Worm (Caenorhabditis elegans) whole organism, L2 larva: Measurements from ENCODE around the gene F11A5.5.

Source experiments
- ama-1 ChIP-seq: fragments of 150-350 bp; optimal IDR thresholded peaks from 2 replicates; lab custom pipeline; 2018; ENCODE audit warnings: inconsistent platforms
- egl-27 ChIP-seq: sonication (generic microtip); optimal IDR thresholded peaks from 3 replicates; lab custom pipeline; 2017; ENCODE audit warnings: missing biosample characterization, missing genetic modification reagents, missing genetic modification characterization
- lin-11 ChIP-seq: fragments of 150-350 bp; sonication (generic microtip); optimal IDR thresholded peaks from 2 replicates; lab custom pipeline; 2014; ENCODE audit warnings: missing biosample characterization, missing genetic modification characterization, inconsistent platforms, mixed read lengths
- lin-13 ChIP-seq: fragments of 150-350 bp; optimal IDR thresholded peaks from 2 replicates; lab custom pipeline; 2014; ENCODE audit warnings: missing biosample characterization, missing genetic modification reagents, missing genetic modification characterization
- mab-5 ChIP-seq: fragments of 150-350 bp; optimal IDR thresholded peaks from 2 replicates; lab custom pipeline; 2014; ENCODE audit warnings: missing biosample characterization, missing genetic modification characterization
- mbf-1 ChIP-seq: sonication (generic microtip); optimal IDR thresholded peaks from 2 replicates; lab custom pipeline; 2017; ENCODE audit warnings: missing biosample characterization, missing genetic modification characterization
- nhr-12 ChIP-seq: fragments of 150-350 bp; optimal IDR thresholded peaks from 2 replicates; lab custom pipeline; 2014; ENCODE audit warnings: missing biosample characterization, missing genetic modification characterization
- nhr-237 ChIP-seq: fragments of 150-350 bp; optimal IDR thresholded peaks from 2 replicates; lab custom pipeline; 2014; ENCODE audit warnings: missing biosample characterization, missing genetic modification characterization
- nhr-77 ChIP-seq: fragments of 150-350 bp; optimal IDR thresholded peaks from 2 replicates; lab custom pipeline; 2014; ENCODE audit warnings: missing biosample characterization, missing genetic modification characterization
- skn-1 ChIP-seq: sonication (generic microtip); optimal IDR thresholded peaks from 2 replicates; lab custom pipeline; 2017; ENCODE audit warnings: missing biosample characterization, missing genetic modification characterization
- ztf-1 ChIP-seq: fragments of 200-800 bp; sonication (Bioruptor generic); conservative IDR thresholded peaks from 2 replicates; pipeline ENCODE4 v1.3.6; 2022; ENCODE audit warnings: missing genetic modification characterization, missing compliant biosample characterization
- ztf-11 ChIP-seq: sonication (generic microtip); optimal IDR thresholded peaks from 2 replicates; lab custom pipeline; 2017; ENCODE audit warnings: missing biosample characterization, missing genetic modification characterization

ce11 chrV:16165936-16166335 is 32.2 kb upstream of the F11A5.5 start, which contains the start of gene str-108:
- TF ChIP-seq egl-27 (tag; lab: Kevin White, UChicago): no peak
- TF ChIP-seq ztf-11: no peak
- no peak for TF ChIP-seq nhr-12
- TF ChIP-seq nhr-237 (tag; lab: Kevin White, UChicago): no peak
- TF ChIP-seq mab-5 (tag; lab: Kevin White, UChicago): no peak
- TF ChIP-seq nhr-77 (tag; lab: Kevin White, UChicago): no peak
- no peak for TF ChIP-seq mbf-1 (tag; lab: Kevin White, UChicago)
- TF ChIP-seq lin-13 (GFP tag; lab: Kevin White, UChicago): no peak
- TF ChIP-seq ztf-1 (GFP tag; lab: Robert Waterston, UW): no peak
- TF ChIP-seq ama-1 (lab: Kevin White, UChicago): no peak
- no peak for TF ChIP-seq skn-1 (tag; lab: Kevin White, UChicago)
- TF ChIP-seq lin-11 (tag; lab: Kevin White, UChicago): no peak
